Worm (Caenorhabditis elegans) whole organism, midembryonic: ENCODE measurements around the gene col-139.

Experiments used
- flt-1 ChIP-seq: fragments of 200-800 bp; sonication (Bioruptor generic); IDR thresholded peaks from 2 replicates; pipeline ENCODE4 v1.3.6; 2022; ENCODE audit warnings: missing genetic modification characterization, missing compliant biosample characterization
- klf-2 ChIP-seq: fragments of 200-800 bp; sonication (Bioruptor generic); conservative IDR thresholded peaks from 2 replicates; pipeline ENCODE4 v1.3.6; 2022; ENCODE audit warnings: missing genetic modification reagents, missing genetic modification characterization, missing compliant biosample characterization
- med-1 ChIP-seq: sonication (generic microtip); optimal IDR thresholded peaks from 2 replicates; lab custom pipeline; 2017; ENCODE audit warnings: missing genetic modification characterization, mild to moderate bottlenecking, missing compliant biosample characterization, antibody characterized with exemption, missing genetic modification reagents; ENCODE audit not compliant: insufficient read depth
- ref-1 ChIP-seq: fragments of 200-800 bp; sonication (Bioruptor generic); conservative IDR thresholded peaks from 2 replicates; pipeline ENCODE4 v1.3.6; 2022; ENCODE audit warnings: missing genetic modification reagents, missing genetic modification characterization, missing compliant biosample characterization

- TF ChIP-seq klf-2, result no peak
- no peak for TF ChIP-seq med-1
- TF ChIP-seq ref-1 (GFP tag; lab: Robert Waterston, UW), result no peak
- peak; percentile 65; the same call in 1 of the 2 replicates for TF ChIP-seq flt-1 (GFP tag; lab: Robert Waterston, UW)
Observed at ce11 chrV:4647857-4648256, 5.9 kb downstream of the col-139 start, which contains the start of gene F41F3.3.
